Fruit fly (Drosophila melanogaster) whole organism, embryonic: Measurements from ENCODE around the gene Eip63E.

Source experiments
- Antp ChIP-seq: fragments of 200-800 bp; sonication (Bioruptor generic); optimal IDR thresholded peaks from 3 replicates; lab custom pipeline; 2016; ENCODE audit warnings: missing biosample characterization, missing genetic modification characterization
- BEAF-32 ChIP-seq: fragments of 200-800 bp; sonication (Bioruptor generic); optimal IDR thresholded peaks from 3 replicates; lab custom pipeline; 2017; ENCODE audit warnings: missing biosample characterization, missing genetic modification characterization, mild to moderate bottlenecking, moderate library complexity, missing genetic modification reagents
- Bdp1 ChIP-seq: fragments of 200-800 bp; sonication (Bioruptor generic); optimal IDR thresholded peaks from 3 replicates; lab custom pipeline; 2016; ENCODE audit warnings: missing biosample characterization, missing genetic modification characterization
- CG11560 ChIP-seq: fragments of 200-800 bp; sonication (Bioruptor generic); IDR thresholded peaks from 3 replicates; pipeline ENCODE4 v1.3.6; 2022; ENCODE audit warnings: missing biosample characterization, missing genetic modification characterization
- CG1233 ChIP-seq: fragments of 200-800 bp; sonication (Bioruptor generic); optimal IDR thresholded peaks from 4 replicates; lab custom pipeline; 2018; ENCODE audit warnings: missing biosample characterization, mild to moderate bottlenecking, missing genetic modification characterization
- CG14710 ChIP-seq: fragments of 200-800 bp; sonication (Bioruptor generic); optimal IDR thresholded peaks from 3 replicates; lab custom pipeline; 2019; ENCODE audit warnings: missing biosample characterization, mild to moderate bottlenecking, missing genetic modification characterization, moderate library complexity
- CG15011 ChIP-seq: fragments of 200-800 bp; sonication (Bioruptor generic); optimal IDR thresholded peaks from 3 replicates; lab custom pipeline; 2018; ENCODE audit warnings: missing biosample characterization, mild to moderate bottlenecking, missing genetic modification characterization
- CG1602 ChIP-seq: fragments of 200-800 bp; sonication (Bioruptor generic); optimal IDR thresholded peaks from 3 replicates; lab custom pipeline; 2016; ENCODE audit warnings: missing biosample characterization, missing genetic modification characterization
- CG17186 ChIP-seq: fragments of 200-800 bp; sonication (Bioruptor generic); optimal IDR thresholded peaks from 3 replicates; lab custom pipeline; 2017; ENCODE audit warnings: missing biosample characterization, missing genetic modification reagents, missing genetic modification characterization
- CG17361 ChIP-seq: fragments of 200-800 bp; sonication (Bioruptor generic); IDR thresholded peaks from 3 replicates; pipeline ENCODE4 v1.3.6; 2022; ENCODE audit warnings: missing biosample characterization, missing genetic modification characterization
- CG18599 ChIP-seq: fragments of 200-800 bp; sonication (Bioruptor generic); optimal IDR thresholded peaks from 3 replicates; lab custom pipeline; 2017; ENCODE audit warnings: missing biosample characterization, missing genetic modification characterization, mild to moderate bottlenecking, moderate library complexity, missing genetic modification reagents
- CG2712 ChIP-seq: fragments of 200-800 bp; optimal IDR thresholded peaks from 3 replicates; lab custom pipeline; 2019; ENCODE audit warnings: missing biosample characterization, mild to moderate bottlenecking, missing genetic modification characterization, moderate library complexity
- CG31388 ChIP-seq: fragments of 200-800 bp; sonication (Bioruptor generic); optimal IDR thresholded peaks from 2 replicates; lab custom pipeline; 2016; ENCODE audit warnings: missing biosample characterization, missing genetic modification characterization
- CG3407 ChIP-seq: fragments of 200-800 bp; sonication (Bioruptor generic); optimal IDR thresholded peaks from 2 replicates; lab custom pipeline; 2018; ENCODE audit warnings: missing biosample characterization, mild to moderate bottlenecking, missing genetic modification characterization
- CG34376 ChIP-seq: fragments of 200-800 bp; sonication (Bioruptor generic); optimal IDR thresholded peaks from 2 replicates; lab custom pipeline; 2018; ENCODE audit warnings: missing biosample characterization, mild to moderate bottlenecking, missing genetic modification characterization
- CG4424 ChIP-seq: fragments of 200-800 bp; sonication (Bioruptor generic); optimal IDR thresholded peaks from 3 replicates; lab custom pipeline; 2016; ENCODE audit warnings: missing biosample characterization, missing genetic modification characterization
- CG9797 ChIP-seq: fragments of 200-800 bp; sonication (Bioruptor generic); optimal IDR thresholded peaks from 3 replicates; lab custom pipeline; 2018; ENCODE audit warnings: missing biosample characterization, mild to moderate bottlenecking, missing genetic modification characterization
- CHES-1-like ChIP-seq: fragments of 200-800 bp; sonication (Bioruptor generic); optimal IDR thresholded peaks from 2 replicates; lab custom pipeline; 2016; ENCODE audit warnings: missing biosample characterization, missing genetic modification characterization
- ERR ChIP-seq: fragments of 200-800 bp; sonication (Bioruptor generic); optimal IDR thresholded peaks from 2 replicates; lab custom pipeline; 2016; ENCODE audit warnings: missing biosample characterization, missing genetic modification characterization
- Ets65A ChIP-seq: fragments of 200-800 bp; sonication (Bioruptor generic); peaks from one replicate; lab custom pipeline; 2016; ENCODE audit warnings: missing biosample characterization, missing genetic modification characterization
- Fer1 ChIP-seq: fragments of 200-800 bp; sonication (Bioruptor generic); optimal IDR thresholded peaks from 2 replicates; lab custom pipeline; 2017; ENCODE audit warnings: missing biosample characterization, mild to moderate bottlenecking, missing genetic modification characterization
- MBD-R2 ChIP-seq: fragments of 200-800 bp; sonication (Bioruptor generic); IDR thresholded peaks from 2 replicates; pipeline ENCODE4 v1.3.6; 2022; ENCODE audit warnings: missing biosample characterization, missing genetic modification characterization
- Max ChIP-seq: fragments of 200-800 bp; sonication (Bioruptor generic); optimal IDR thresholded peaks from 2 replicates; lab custom pipeline; 2016; ENCODE audit warnings: missing biosample characterization, mild to moderate bottlenecking, missing genetic modification characterization
- Myb ChIP-seq: fragments of 200-800 bp; sonication (Bioruptor generic); optimal IDR thresholded peaks from 2 replicates; lab custom pipeline; 2016; ENCODE audit warnings: missing biosample characterization, missing genetic modification characterization
- Oaz ChIP-seq: fragments of 200-800 bp; sonication (Bioruptor generic); IDR thresholded peaks from 2 replicates; pipeline ENCODE4 v1.3.6; 2022; ENCODE audit warnings: missing biosample characterization, missing genetic modification characterization
- Side ChIP-seq: fragments of 200-800 bp; sonication (Bioruptor generic); optimal IDR thresholded peaks from 2 replicates; lab custom pipeline; 2016; ENCODE audit warnings: missing biosample characterization, missing genetic modification characterization
- Usf ChIP-seq: fragments of 200-800 bp; sonication (Bioruptor generic); optimal IDR thresholded peaks from 2 replicates; lab custom pipeline; 2017; ENCODE audit warnings: missing genotype, missing biosample characterization, missing genetic modification characterization
- ara ChIP-seq: fragments of 200-800 bp; sonication (Bioruptor generic); IDR thresholded peaks from 2 replicates; pipeline ENCODE4 v1.3.6; 2022; ENCODE audit warnings: missing biosample characterization, missing genetic modification characterization
- ash1 ChIP-seq: fragments of 200-800 bp; sonication (Bioruptor generic); optimal IDR thresholded peaks from 2 replicates; lab custom pipeline; 2018; ENCODE audit warnings: missing biosample characterization, mild to moderate bottlenecking, missing genetic modification characterization
- az2 ChIP-seq: fragments of 200-800 bp; sonication (Bioruptor generic); optimal IDR thresholded peaks from 3 replicates; lab custom pipeline; 2016; ENCODE audit warnings: missing biosample characterization, missing genetic modification characterization
- chif ChIP-seq, 2 experiments: fragments of 200-800 bp; sonication (Bioruptor generic); optimal IDR thresholded peaks; 3 replicates each; lab custom pipeline; 2016; ENCODE audit warnings: missing biosample characterization in 2 of 2, missing genetic modification characterization in 2 of 2
- chinmo ChIP-seq: fragments of 200-800 bp; sonication (Bioruptor generic); IDR thresholded peaks from 4 replicates; pipeline ENCODE4 v1.3.6; 2022; ENCODE audit warnings: missing biosample characterization, missing genetic modification characterization; ENCODE audit not compliant: partially characterized antibody
- dmrt99B ChIP-seq: fragments of 200-800 bp; sonication (Bioruptor generic); optimal IDR thresholded peaks from 2 replicates; lab custom pipeline; 2018; ENCODE audit warnings: missing biosample characterization, mild to moderate bottlenecking, missing genetic modification characterization, moderate library complexity
- ems ChIP-seq: fragments of 200-800 bp; sonication (Bioruptor generic); optimal IDR thresholded peaks from 3 replicates; lab custom pipeline; 2016; ENCODE audit warnings: missing biosample characterization, missing genetic modification characterization
- exex ChIP-seq: fragments of 200-800 bp; sonication (Bioruptor generic); optimal IDR thresholded peaks from 4 replicates; lab custom pipeline; 2018; ENCODE audit warnings: missing biosample characterization, mild to moderate bottlenecking, missing genetic modification characterization, moderate library complexity
- grn ChIP-seq: fragments of 200-800 bp; sonication (Bioruptor generic); optimal IDR thresholded peaks from 3 replicates; lab custom pipeline; 2017; ENCODE audit warnings: missing biosample characterization, missing genetic modification characterization
- lab ChIP-seq: fragments of 200-800 bp; sonication (Bioruptor generic); optimal IDR thresholded peaks from 3 replicates; lab custom pipeline; 2017; ENCODE audit warnings: missing biosample characterization, missing genetic modification characterization, mild to moderate bottlenecking, moderate library complexity, missing genetic modification reagents
- luna ChIP-seq: fragments of 200-800 bp; sonication (Bioruptor generic); optimal IDR thresholded peaks from 2 replicates; lab custom pipeline; 2016; ENCODE audit warnings: missing biosample characterization, missing genetic modification characterization
- mirr ChIP-seq: fragments of 200-800 bp; sonication (Bioruptor generic); optimal IDR thresholded peaks from 3 replicates; lab custom pipeline; 2018; ENCODE audit warnings: missing biosample characterization, mild to moderate bottlenecking, missing genetic modification characterization
- run ChIP-seq: fragments of 200-800 bp; sonication (Bioruptor generic); optimal IDR thresholded peaks from 3 replicates; lab custom pipeline; 2018; ENCODE audit warnings: missing biosample characterization, mild to moderate bottlenecking, missing genetic modification characterization
- sd ChIP-seq: fragments of 200-800 bp; sonication (Bioruptor generic); optimal IDR thresholded peaks from 3 replicates; lab custom pipeline; 2018; ENCODE audit warnings: missing biosample characterization, mild to moderate bottlenecking, missing genetic modification characterization, moderate library complexity
- stwl ChIP-seq: fragments of 200-800 bp; sonication (Bioruptor generic); optimal IDR thresholded peaks from 3 replicates; lab custom pipeline; 2018; ENCODE audit warnings: missing biosample characterization, mild to moderate bottlenecking, missing genetic modification characterization, moderate library complexity
- toy ChIP-seq: fragments of 200-800 bp; sonication (Bioruptor generic); IDR thresholded peaks from 2 replicates; pipeline ENCODE4 v1.3.6; 2022; ENCODE audit warnings: missing biosample characterization, missing genetic modification characterization
- zen ChIP-seq: fragments of 200-800 bp; sonication (Bioruptor generic); optimal IDR thresholded peaks from 3 replicates; lab custom pipeline; 2018; ENCODE audit warnings: missing biosample characterization, mild to moderate bottlenecking, missing genetic modification characterization, moderate library complexity

The Eip63E gene

dm6 chr3L:3466200-3466599 lies 49.4 kb upstream of the Eip63E start, which contains the start of gene CycJ (continued):
- TF ChIP-seq BEAF-32 (no peak), chif (GFP tag; optimal IDR thresholded peaks at IDR 0.05; lab: Kevin White, UChicago) (no peak), run (no peak), CG17361 (GFP tag; lab: Robert Waterston, UW) (no peak), grn (GFP tag; lab: Kevin White, UChicago) (no peak), CHES-1-like (GFP tag; lab: Kevin White, UChicago) (no peak), CG15011 (no peak), dmrt99B (tag; lab: Kevin White, UChicago) (no peak), ERR (no peak), ems (GFP tag; lab: Kevin White, UChicago) (no peak), sd (tag; lab: Kevin White, UChicago) (no peak), CG31388 (GFP tag; lab: Kevin White, UChicago) (no peak), stwl (tag; lab: Kevin White, UChicago) (peak; percentile 96), CG1602 (GFP tag; lab: Kevin White, UChicago) (no peak), az2 (GFP tag; lab: Kevin White, UChicago) (no peak), CG9797 (GFP tag; lab: Kevin White, UChicago) (no peak), CG11560 (tag; lab: Robert Waterston, UW) (no peak), chinmo (no peak), MBD-R2 (GFP tag; lab: Robert Waterston, UW) (peak; percentile 6; the same call in 1 of the 2 replicates), CG17186 (no peak), CG2712 (no peak), luna (GFP tag; lab: Kevin White, UChicago) (no peak), Oaz (GFP tag; lab: Robert Waterston, UW) (no peak), ara (no peak), Myb (no peak), Bdp1 (GFP tag; lab: Kevin White, UChicago) (no peak), CG14710 (tag; lab: Kevin White, UChicago) (peak; percentile 99), Ets65A (GFP tag; lab: Kevin White, UChicago) (peak; percentile 77), CG3407 (GFP tag; lab: Kevin White, UChicago) (no peak), Side (GFP tag; lab: Kevin White, UChicago) (no peak), zen (tag; lab: Kevin White, UChicago) (no peak), CG18599 (no peak), Usf (GFP tag; lab: Kevin White, UChicago) (no peak), toy (GFP tag; lab: Robert Waterston, UW) (no peak), ash1 (GFP tag; lab: Kevin White, UChicago) (no peak), Antp (GFP tag; lab: Kevin White, UChicago) (no peak), Max (GFP tag; lab: Kevin White, UChicago) (no peak)

- TF ChIP-seq CG1233 (GFP tag; lab: Kevin White, UChicago): no peak
- TF ChIP-seq exex (tag; lab: Kevin White, UChicago): peak; percentile 53
- TF ChIP-seq CG4424 (GFP tag; lab: Kevin White, UChicago): no peak
- peak; percentile 66 for TF ChIP-seq CG34376 (GFP tag; lab: Kevin White, UChicago)
- TF ChIP-seq lab (GFP tag; lab: Kevin White, UChicago): peak; percentile 12
- TF ChIP-seq mirr (GFP tag; lab: Kevin White, UChicago): peak; percentile 28
- peak; percentile 11 for TF ChIP-seq Fer1
Measured at dm6 chr3L:3469709-3470108, 45.8 kb upstream of the Eip63E start.
